Worm (Caenorhabditis elegans) whole organism, dauer: ENCODE measurements around the gene fln-2.

Source experiments
- unc-62 ChIP-seq: sonication (generic microtip); optimal IDR thresholded peaks from 2 replicates; lab custom pipeline; 2017; ENCODE audit warnings: missing biosample characterization, missing genetic modification reagents, missing genetic modification characterization

The fln-2 gene

ce11 chrX:9397401-9397800 lies at the start of gene fln-2:
TSS of gene fln-2 (plus strand) at chrX:9397701.
- no peak for TF ChIP-seq unc-62 (GFP tag; lab: Kevin White, UChicago)

ce11 chrX:9349844-9350556 lies 47.5 kb upstream of the fln-2 start, which contains the start of gene flp-20:
TSS of gene flp-20 (minus strand) at chrX:9349894.
- TF ChIP-seq unc-62 (GFP tag; lab: Kevin White, UChicago): no peak

DNA sequence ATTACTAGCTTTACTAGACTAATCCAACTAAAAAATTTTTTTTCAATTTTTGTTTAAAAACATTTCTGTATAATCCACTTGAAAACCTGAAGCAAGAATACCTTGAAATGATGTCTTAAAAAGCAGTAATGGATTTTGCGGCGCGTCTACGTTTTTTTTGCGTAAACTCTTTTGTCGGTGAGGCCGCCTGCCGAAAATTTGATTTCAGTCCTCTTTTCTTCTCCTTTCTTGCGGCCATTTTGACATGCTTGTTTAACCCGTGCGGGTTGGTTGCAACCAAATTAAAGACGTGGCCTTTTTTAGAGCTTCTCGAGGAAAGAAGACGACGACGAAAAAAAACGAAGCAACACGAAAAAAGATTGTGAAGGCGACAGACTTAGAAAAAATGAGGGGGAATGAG lies 36.4 kb upstream of the fln-2 start:
- no peak for TF ChIP-seq unc-62 (GFP tag; lab: Kevin White, UChicago)

- TF ChIP-seq unc-62 (GFP tag; lab: Kevin White, UChicago): no peak
Measured at ce11 chrX:9364082-9364481, 33.4 kb upstream of the fln-2 start.

- TF ChIP-seq unc-62 (GFP tag; lab: Kevin White, UChicago): no peak
Measured at ce11 chrX:9364501-9364900, 33.0 kb upstream of the fln-2 start, which contains the start of gene pkc-2. TSS of gene pkc-2 (plus strand) at chrX:9364818.

ce11 chrX:9369927-9370326 lies 27.6 kb upstream of the fln-2 start:
- no peak for TF ChIP-seq unc-62 (GFP tag; lab: Kevin White, UChicago)

- TF ChIP-seq unc-62 (GFP tag; lab: Kevin White, UChicago): no peak
Measured at ce11 chrX:9372221-9372620, 25.3 kb upstream of the fln-2 start.

ce11 chrX:9372987-9373386 lies 24.5 kb upstream of the fln-2 start:
- no peak for TF ChIP-seq unc-62 (GFP tag; lab: Kevin White, UChicago)

ce11 chrX:9373729-9374128 lies 23.8 kb upstream of the fln-2 start:
- no peak for TF ChIP-seq unc-62 (GFP tag; lab: Kevin White, UChicago)

DNA sequence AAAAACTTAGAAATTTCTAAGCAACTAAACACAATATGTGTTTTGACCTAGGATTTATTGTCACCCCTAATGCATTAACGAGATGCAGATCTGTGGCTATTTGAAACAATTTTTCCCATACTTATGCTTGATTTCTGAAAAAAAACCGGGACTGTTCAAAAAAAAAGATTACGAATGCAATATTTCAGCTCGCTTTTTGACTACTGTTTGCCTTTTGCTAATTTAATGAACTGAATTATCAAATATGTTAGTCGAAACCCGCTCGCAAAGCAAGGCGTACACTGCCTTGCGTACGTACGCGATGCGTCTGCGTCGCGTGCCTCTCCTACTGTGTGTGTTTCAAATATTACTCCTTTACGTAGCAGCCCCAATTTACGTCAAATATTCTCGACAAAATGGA lies 10.5 kb upstream of the fln-2 start, which contains the start of gene C23F12.4:
TSS of gene C23F12.4 (plus strand) at position 301 of the 400 bp plus-strand sequence.
- no peak for TF ChIP-seq unc-62 (GFP tag; lab: Kevin White, UChicago)

ce11 chrX:9388686-9389085 lies 8.8 kb upstream of the fln-2 start:
- no peak for TF ChIP-seq unc-62 (GFP tag; lab: Kevin White, UChicago)

ce11 chrX:9391345-9391744 lies 6.2 kb upstream of the fln-2 start, which contains the start of gene C23F12.3:
TSS of gene C23F12.3 (plus strand) at chrX:9391645.
- no peak for TF ChIP-seq unc-62 (GFP tag; lab: Kevin White, UChicago)

ce11 chrX:9393750-9394149 lies 3.8 kb upstream of the fln-2 start, which contains the start of gene C23F12.9:
TSS of gene C23F12.9 (plus strand) at chrX:9394050.
- TF ChIP-seq unc-62 (GFP tag; lab: Kevin White, UChicago): no peak

- no peak for TF ChIP-seq unc-62 (GFP tag; lab: Kevin White, UChicago)
Measured at ce11 chrX:9401963-9402362, 4.5 kb downstream of the fln-2 start.

DNA sequence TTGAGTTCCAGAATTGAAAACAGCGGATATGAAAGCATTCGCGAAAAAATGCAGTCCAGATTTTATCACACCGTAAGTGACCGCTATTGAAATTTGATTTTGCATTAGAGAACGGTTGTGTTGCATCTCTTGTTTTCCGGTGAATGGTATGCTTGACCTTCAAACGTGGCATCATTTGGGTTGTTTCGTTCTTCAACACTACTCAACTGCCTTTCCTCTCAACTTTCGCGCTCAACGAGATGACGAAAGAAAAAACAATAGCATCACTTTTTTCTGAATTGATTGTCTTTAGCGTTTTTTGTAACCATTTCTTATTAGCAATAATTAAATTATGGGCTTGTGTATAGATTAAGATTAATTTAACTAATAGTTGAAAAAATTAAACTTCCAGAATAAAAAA lies 5.0 kb downstream of the fln-2 start:
- no peak for TF ChIP-seq unc-62 (GFP tag; lab: Kevin White, UChicago)

ce11 chrX:9403622-9404255 lies 6.2 kb downstream of the fln-2 start:
- no peak for TF ChIP-seq unc-62 (GFP tag; lab: Kevin White, UChicago)

DNA sequence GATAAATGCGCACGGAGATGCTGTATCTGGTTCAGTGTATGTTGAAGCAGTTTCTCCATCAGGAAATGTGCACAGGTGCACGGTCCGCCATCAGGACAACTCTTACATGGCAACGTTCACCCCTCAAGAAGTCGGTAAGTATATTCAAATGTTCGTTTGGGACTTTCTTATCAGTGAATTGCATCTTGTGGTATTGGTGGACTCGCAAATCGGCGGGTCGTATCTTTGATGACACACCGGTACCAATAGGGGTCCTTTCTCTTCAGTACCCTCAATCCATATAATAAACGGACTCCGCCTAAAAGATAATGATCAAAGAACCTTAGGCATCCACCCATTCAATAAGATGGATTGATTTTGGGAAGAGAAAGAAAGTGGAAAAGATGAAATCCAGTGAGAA lies 8.4 kb downstream of the fln-2 start:
- no peak for TF ChIP-seq unc-62 (GFP tag; lab: Kevin White, UChicago)
